Fruit fly (Drosophila melanogaster) whole organism, larva: ENCODE data around the gene CG4297.

ENCODE experiments used
- noc ChIP-seq: fragments of 200-800 bp; sonication (Bioruptor generic); optimal IDR thresholded peaks from 3 replicates; lab custom pipeline; 2019; ENCODE audit warnings: missing biosample characterization, mild to moderate bottlenecking, missing genetic modification characterization, moderate library complexity

CG4297 gene

dm6 chr2L:485825-486240 is 13.8 kb upstream of the CG4297 start:
- TF ChIP-seq noc (tag; lab: Kevin White, UChicago), result peak; percentile 81

DNA sequence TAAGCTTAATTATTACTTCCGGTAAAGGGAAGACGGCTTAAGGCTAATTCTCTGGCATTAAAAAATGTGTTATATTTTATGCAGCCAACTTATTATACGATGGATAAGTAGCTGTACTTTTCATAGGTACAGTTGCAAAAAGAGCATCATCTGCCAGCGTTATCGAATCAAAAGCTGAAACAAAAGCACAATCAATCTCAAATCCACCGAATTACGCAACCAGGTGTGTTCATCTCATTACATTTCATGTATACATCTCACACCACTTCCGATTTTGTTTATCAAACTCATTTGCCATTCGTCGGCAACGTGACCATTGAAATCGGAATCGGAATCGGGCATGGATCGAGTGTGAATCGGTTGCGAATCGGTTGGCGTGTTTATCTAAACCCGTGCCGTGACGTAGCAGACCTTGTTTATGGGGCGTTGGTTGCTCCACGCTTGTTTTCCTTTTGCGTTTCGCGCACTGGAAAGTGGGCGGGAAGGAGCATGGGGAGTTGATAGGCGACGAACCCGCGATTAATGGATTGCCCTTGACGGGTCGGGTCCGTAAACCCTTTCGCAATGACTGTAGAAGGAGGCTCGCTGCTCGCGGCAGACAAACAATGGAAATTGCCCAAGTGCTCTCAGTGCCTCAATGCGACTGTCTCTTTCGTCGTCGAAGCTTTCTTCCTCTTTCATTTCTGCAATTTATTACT is 13.3 kb upstream of the CG4297 start:
- TF ChIP-seq noc (tag; lab: Kevin White, UChicago), result no peak

- peak; percentile 83 for TF ChIP-seq noc (tag; lab: Kevin White, UChicago)
These were observed 12.4 kb upstream of the CG4297 start for dm6 chr2L:484281-484943.

DNA sequence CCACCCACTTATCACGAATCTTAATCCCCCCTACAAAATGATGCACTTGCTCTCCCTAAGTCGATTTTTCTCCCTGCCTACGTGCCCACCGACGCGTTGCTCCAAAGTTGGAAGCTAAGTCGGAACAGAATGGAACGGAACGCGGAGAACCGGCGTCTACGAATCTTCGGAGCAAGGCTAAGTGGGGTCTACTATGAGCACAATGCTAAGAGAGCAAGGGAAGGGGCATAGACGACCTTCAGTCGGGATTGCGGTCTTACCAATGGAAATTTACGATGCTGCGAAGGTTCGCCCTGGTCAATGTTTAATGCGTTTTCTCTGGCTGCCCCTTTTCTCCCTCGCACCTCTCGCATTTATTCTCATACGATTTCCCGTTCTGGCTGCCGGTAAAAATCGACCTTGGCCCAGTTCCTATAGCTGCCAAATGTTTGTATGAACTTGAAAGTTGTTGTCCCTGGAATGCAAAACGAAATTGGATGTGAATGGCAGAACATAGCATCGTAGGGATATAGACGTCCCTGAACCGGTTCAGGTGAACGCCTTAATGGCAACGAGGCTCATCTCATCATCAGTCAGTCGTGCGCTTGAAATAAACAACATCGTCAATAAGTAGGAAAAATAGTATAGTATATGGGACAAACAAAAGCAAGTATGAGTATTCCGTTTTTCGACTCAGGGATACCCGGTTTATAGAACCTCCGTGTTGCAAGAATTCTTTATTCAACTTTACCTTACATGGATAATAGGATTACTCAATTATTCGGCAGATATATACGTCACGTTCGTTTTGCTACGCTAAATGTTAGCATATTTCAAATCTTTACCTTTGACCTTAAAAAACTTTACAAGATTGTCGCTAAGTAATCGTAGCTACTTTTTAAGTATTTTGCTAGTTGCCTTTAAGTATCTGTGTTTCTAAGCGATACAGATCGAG is 11.6 kb upstream of the CG4297 start:
- no peak for TF ChIP-seq noc (tag; lab: Kevin White, UChicago)

dm6 chr2L:482451-482844 is 10.4 kb upstream of the CG4297 start:
- TF ChIP-seq noc (tag; lab: Kevin White, UChicago), result no peak

DNA sequence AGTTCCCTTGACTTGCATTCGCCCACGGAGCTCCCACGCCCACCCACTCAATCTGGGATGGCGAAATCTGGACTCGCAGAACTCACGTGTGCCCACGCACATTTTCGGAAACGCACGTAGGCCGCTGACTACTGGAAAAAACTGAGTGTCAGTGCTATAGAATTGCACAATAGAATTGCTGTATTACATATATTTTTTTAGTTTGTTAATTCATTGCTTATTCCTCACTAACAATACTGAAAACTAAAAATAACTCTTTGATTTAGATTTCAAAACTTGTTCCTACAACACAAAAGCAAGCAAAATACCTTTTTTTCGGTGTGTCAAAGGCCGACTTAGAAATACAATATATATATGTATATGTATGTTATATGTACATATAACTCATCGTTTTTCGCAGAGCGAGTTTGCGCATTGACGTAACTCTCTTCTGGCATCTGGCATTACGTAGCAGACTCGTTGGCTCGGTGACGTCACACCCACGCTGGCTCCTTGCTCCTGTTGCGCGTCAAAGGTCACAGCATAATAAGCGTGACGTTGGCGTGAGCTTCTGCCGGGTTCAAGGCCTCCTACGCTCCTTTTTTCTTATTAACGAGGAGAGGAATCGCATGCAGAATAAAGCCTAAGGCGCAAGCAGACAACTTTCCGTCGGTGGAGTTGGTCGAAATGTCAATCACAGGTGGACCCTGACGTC is 9.9 kb upstream of the CG4297 start:
- TF ChIP-seq noc (tag; lab: Kevin White, UChicago), result peak; percentile 72

dm6 chr2L:481400-481756 is 9.4 kb upstream of the CG4297 start:
- no peak for TF ChIP-seq noc (tag; lab: Kevin White, UChicago)

dm6 chr2L:480638-481399 is 8.8 kb upstream of the CG4297 start:
- peak; percentile 100 for TF ChIP-seq noc (tag; lab: Kevin White, UChicago)

DNA sequence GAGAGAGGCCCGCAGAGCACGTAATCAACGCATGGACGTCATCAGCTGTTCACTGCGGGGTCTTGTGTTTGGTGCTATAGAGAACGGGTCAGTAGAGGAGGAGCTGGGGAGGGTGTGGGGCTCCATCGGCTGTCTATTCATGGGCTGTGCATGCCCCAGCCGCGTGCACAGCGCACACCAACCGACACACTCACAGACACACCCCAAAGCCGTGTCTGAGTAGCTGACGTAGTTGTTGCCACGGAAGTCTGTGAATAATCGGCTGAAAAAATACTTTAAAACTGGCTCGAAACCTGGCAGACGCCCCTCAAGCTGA is 8.2 kb upstream of the CG4297 start:
- TF ChIP-seq noc (tag; lab: Kevin White, UChicago), result no peak

- TF ChIP-seq noc (tag; lab: Kevin White, UChicago), result peak; percentile 98
These were observed 7.6 kb upstream of the CG4297 start, which contains the start of gene cbt for dm6 chr2L:479483-480195. Gene cbt (minus strand): TSS chr2L:479688.

DNA sequence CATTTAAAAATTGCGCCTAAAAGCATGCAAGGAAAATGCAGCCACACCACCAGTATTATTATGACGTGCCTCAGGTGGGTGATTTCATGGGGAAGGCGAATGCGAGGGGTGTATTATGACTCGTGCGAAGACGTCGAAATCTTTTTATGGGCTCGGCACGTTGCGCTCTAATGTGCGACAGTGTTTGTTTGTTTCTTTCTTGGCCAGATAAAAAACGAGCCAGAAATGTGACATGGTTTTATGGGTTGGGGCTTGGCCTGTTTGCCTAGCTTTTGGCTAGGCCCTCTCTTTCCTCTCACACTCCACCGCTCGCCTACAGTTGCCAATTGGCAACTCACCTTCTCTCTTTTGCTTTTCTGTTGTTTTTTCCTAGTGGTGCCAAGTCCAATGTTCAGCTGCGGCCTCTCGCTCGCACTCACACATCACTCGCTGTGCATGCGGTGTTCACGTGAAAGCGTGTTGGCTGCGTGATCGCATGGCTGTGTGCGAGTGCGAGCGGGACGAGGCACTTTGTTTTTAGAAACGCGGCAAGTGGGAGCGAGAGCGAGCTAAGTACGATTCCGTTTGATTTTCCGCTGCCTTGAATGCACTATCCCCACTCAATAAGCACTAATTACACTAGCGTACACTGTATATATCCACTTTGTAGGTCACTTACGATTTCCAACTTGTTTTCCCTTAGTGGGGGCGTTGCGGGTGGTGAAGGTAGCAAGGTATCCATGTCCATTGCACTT is 6.9 kb upstream of the CG4297 start:
- TF ChIP-seq noc (tag; lab: Kevin White, UChicago), result peak; percentile 74

DNA sequence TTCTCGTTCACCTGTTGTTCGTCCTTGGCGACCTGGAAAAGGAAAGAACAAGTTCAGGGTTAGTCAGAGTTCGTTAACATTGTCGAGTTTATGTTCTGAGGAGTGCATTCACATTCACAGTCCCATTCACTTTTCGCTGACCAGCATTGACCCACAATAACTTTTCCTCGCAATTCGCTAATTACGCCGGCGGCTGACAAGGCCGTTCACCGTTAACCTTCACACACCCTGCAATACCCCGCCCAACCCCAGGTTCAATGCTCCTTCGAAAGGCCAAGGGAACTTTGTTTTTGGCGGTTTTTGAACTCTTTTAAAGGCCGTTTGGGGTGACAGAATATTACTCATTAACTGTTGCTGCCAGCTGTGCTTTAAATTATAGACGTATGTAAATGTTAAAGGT is 6.2 kb upstream of the CG4297 start:
- no peak for TF ChIP-seq noc (tag; lab: Kevin White, UChicago)

- no peak for TF ChIP-seq noc (tag; lab: Kevin White, UChicago)
These were observed 3.9 kb upstream of the CG4297 start, which contains the start of gene ush for dm6 chr2L:475920-476319. Gene ush (plus strand): TSS chr2L:476220.

DNA sequence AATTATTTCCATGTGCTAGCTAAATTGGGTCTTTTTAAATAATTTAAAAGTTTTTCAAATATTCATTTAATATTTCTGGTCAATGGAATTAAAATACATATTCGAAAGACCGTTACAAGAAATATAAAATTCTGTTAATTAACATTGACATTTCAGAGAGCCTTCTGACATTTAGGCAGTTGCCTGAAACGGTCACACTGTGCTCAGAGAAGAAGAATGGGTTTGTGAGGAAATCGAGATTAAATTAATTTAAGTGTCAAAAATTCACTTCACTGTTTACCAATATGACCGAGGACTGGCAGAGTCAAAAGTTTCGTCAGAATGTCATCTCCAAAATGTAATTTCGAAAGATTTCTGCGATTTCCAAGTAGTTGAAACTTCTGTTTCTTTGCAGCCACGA is 829 bp upstream of the CG4297 start, which contains the start of gene MED15:
Gene MED15, plus strand, starts transcription at position 185 of the 400 bp plus-strand sequence.
- no peak for TF ChIP-seq noc (tag; lab: Kevin White, UChicago)
